Worm (Caenorhabditis elegans) whole organism, young adult: Measurements from ENCODE around the gene lact-6.

Experiments used
- Y79H2A.3 ChIP-seq: fragments of 200-800 bp; sonication (Bioruptor generic); conservative IDR thresholded peaks from 2 replicates; pipeline ENCODE4 v1.3.6; 2022; ENCODE audit warnings: missing genetic modification reagents, missing genetic modification characterization, missing compliant biosample characterization
- ceh-40 ChIP-seq: fragments of 200-800 bp; sonication (Bioruptor generic); IDR thresholded peaks from 2 replicates; pipeline ENCODE4 v1.3.6; 2022; ENCODE audit warnings: missing genetic modification characterization, missing compliant biosample characterization
- ekl-4 ChIP-seq: fragments of 200-800 bp; sonication (Bioruptor generic); IDR thresholded peaks from 2 replicates; pipeline ENCODE4 v1.3.6; 2022; ENCODE audit warnings: missing genetic modification reagents, missing genetic modification characterization, missing compliant biosample characterization
- madf-6 ChIP-seq: fragments of 200-800 bp; sonication (Bioruptor generic); IDR thresholded peaks from 2 replicates; pipeline ENCODE4 v1.3.6; 2022; ENCODE audit warnings: missing genetic modification reagents, missing genetic modification characterization, missing compliant biosample characterization
- nhr-90 ChIP-seq: sonication (generic microtip); optimal IDR thresholded peaks from 2 replicates; lab custom pipeline; 2016; ENCODE audit warnings: missing genotype, mild to moderate bottlenecking, missing genetic modification characterization, missing compliant biosample characterization
- pha-4 ChIP-seq: fragments of 150-350 bp; sonication (generic microtip); optimal IDR thresholded peaks from 2 replicates; lab custom pipeline; 2014; ENCODE audit warnings: missing biosample characterization, missing genetic modification reagents, missing genetic modification characterization
- unc-62 ChIP-seq: fragments of 150-350 bp; optimal IDR thresholded peaks from 2 replicates; lab custom pipeline; 2014; ENCODE audit warnings: missing biosample characterization, missing genetic modification reagents, missing genetic modification characterization

ce11 chrIV:17417723-17418122 is 13.5 kb downstream of the lact-6 start, which contains the start of gene npr-26:
- TF ChIP-seq ekl-4 (GFP tag; lab: Robert Waterston, UW): no peak
- no peak for TF ChIP-seq madf-6
- no peak for TF ChIP-seq unc-62
- no peak for TF ChIP-seq nhr-90 (tag; lab: Kevin White, UChicago)
- no peak for TF ChIP-seq ceh-40 (GFP tag; lab: Robert Waterston, UW)
- no peak for TF ChIP-seq Y79H2A.3 (GFP tag; lab: Robert Waterston, UW)
- no peak for TF ChIP-seq pha-4 (tag; lab: Kevin White, UChicago)
